Worm (Caenorhabditis elegans) whole organism, L1 larva: ENCODE measurements around the gene F38B6.4.

Source experiments
- egl-27 ChIP-seq, 2 experiments: fragments of 150-350 bp in 1 of 2; sonication (generic microtip); optimal IDR thresholded peaks; 3 replicates each; lab custom pipeline; 2017 to 2018; ENCODE audit warnings: missing biosample characterization in 2 of 2, missing genetic modification characterization in 2 of 2, missing genetic modification reagents in 2 of 2
- lin-15B ChIP-seq: fragments of 150-350 bp; sonication (generic microtip); optimal IDR thresholded peaks from 3 replicates; lab custom pipeline; 2014; ENCODE audit warnings: missing biosample characterization, missing genetic modification characterization
- lin-39 ChIP-seq: fragments of 150-350 bp; optimal IDR thresholded peaks from 2 replicates; lab custom pipeline; 2014; ENCODE audit warnings: missing biosample characterization, missing genetic modification reagents, missing genetic modification characterization
- nhr-11 ChIP-seq: fragments of 150-350 bp; optimal IDR thresholded peaks from 2 replicates; lab custom pipeline; 2014; ENCODE audit warnings: missing biosample characterization, missing genetic modification characterization
- nhr-237 ChIP-seq: fragments of 150-350 bp; optimal IDR thresholded peaks from 2 replicates; lab custom pipeline; 2014; ENCODE audit warnings: missing biosample characterization, missing genetic modification characterization
- nhr-76 ChIP-seq: sonication (generic microtip); optimal IDR thresholded peaks from 2 replicates; lab custom pipeline; 2017; ENCODE audit warnings: missing biosample characterization, missing genetic modification characterization
- nhr-90 ChIP-seq: sonication (generic microtip); optimal IDR thresholded peaks from 2 replicates; lab custom pipeline; 2016; ENCODE audit warnings: mild to moderate bottlenecking, missing genetic modification characterization, missing compliant biosample characterization; ENCODE audit not compliant: poor library complexity
- pax-3 ChIP-seq: fragments of 200-800 bp; sonication (Bioruptor generic); optimal IDR thresholded peaks from 2 replicates; lab custom pipeline; 2018; ENCODE audit warnings: mild to moderate bottlenecking, missing genetic modification characterization, moderate library complexity, missing compliant biosample characterization
- tbx-2 ChIP-seq: sonication (generic microtip); optimal IDR thresholded peaks from 2 replicates; lab custom pipeline; 2016; ENCODE audit warnings: missing genetic modification characterization, missing compliant biosample characterization
- xbp-1 ChIP-seq: sonication (generic microtip); optimal IDR thresholded peaks from 2 replicates; lab custom pipeline; 2016; ENCODE audit warnings: missing genetic modification characterization, missing compliant biosample characterization
- zip-4 ChIP-seq: fragments of 200-800 bp; sonication (Bioruptor generic); optimal IDR thresholded peaks from 2 replicates; lab custom pipeline; 2018; ENCODE audit warnings: mild to moderate bottlenecking, missing genetic modification characterization, moderate library complexity, missing compliant biosample characterization
- ztf-4 ChIP-seq: fragments of 150-350 bp; optimal IDR thresholded peaks from 2 replicates; lab custom pipeline; 2014; ENCODE audit warnings: missing biosample characterization, missing genetic modification characterization

DNA sequence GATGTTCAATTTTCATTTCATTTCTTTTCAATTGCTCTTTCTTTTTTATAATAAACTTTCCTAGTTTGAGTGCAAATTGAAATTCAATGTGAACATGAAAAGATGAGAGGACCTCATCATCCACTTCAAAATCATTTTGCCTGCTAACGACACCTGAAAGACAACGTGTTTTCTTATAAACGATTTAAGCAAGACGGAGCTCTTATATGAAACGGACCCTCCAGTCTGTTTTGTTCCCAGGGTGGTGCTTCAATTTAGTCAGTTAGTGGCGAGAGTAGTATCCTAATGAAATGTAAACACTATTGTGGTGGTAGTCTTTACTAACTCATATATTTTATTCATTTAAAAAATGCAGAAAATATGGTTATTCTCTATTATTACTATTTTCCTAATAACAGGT, 34.6 kb downstream of the F38B6.4 start, which contains the start of gene acr-3:
- TF ChIP-seq ztf-4 (no peak), nhr-90 (tag; lab: Kevin White, UChicago) (no peak), egl-27 (tag; optimal IDR thresholded peaks at IDR 0.05; lab: Kevin White, UChicago) (no peak), nhr-76 (no peak), nhr-11 (tag; lab: Kevin White, UChicago) (no peak), tbx-2 (no peak), xbp-1 (tag; lab: Kevin White, UChicago) (no peak), zip-4 (GFP tag; lab: Kevin White, UChicago) (no peak), lin-39 (tag; lab: Kevin White, UChicago) (no peak), nhr-237 (tag; lab: Kevin White, UChicago) (no peak), lin-15B (tag; lab: Kevin White, UChicago) (no peak), pax-3 (tag; lab: Kevin White, UChicago) (no peak)
